Fruit fly (Drosophila melanogaster) whole organism, adult: ENCODE measurements around the gene CG33090.

Experiments used
- CG11617 ChIP-seq: fragments of 200-800 bp; sonication (Bioruptor generic); optimal IDR thresholded peaks from 2 replicates; lab custom pipeline; 2017; ENCODE audit warnings: mild to moderate bottlenecking, missing biosample characterization, missing genetic modification reagents, missing genetic modification characterization
- CG12768 ChIP-seq: fragments of 200-800 bp; sonication (Bioruptor generic); optimal IDR thresholded peaks from 2 replicates; lab custom pipeline; 2017; ENCODE audit warnings: missing biosample characterization, missing genetic modification characterization, mild to moderate bottlenecking, moderate library complexity, missing genetic modification reagents
- CG14711 ChIP-seq: fragments of 200-800 bp; sonication (Bioruptor generic); optimal IDR thresholded peaks from 2 replicates; lab custom pipeline; 2018; ENCODE audit warnings: missing biosample characterization, mild to moderate bottlenecking, missing genetic modification characterization, moderate library complexity
- CG1620 ChIP-seq: fragments of 200-800 bp; sonication (Bioruptor generic); optimal IDR thresholded peaks from 2 replicates; lab custom pipeline; 2016; ENCODE audit warnings: missing biosample characterization, missing genetic modification characterization
- CG33017 ChIP-seq: fragments of 200-800 bp; sonication (Bioruptor generic); optimal IDR thresholded peaks from 2 replicates; lab custom pipeline; 2018; ENCODE audit warnings: missing biosample characterization, mild to moderate bottlenecking, missing genetic modification characterization, moderate library complexity
- CG7045 ChIP-seq: fragments of 200-800 bp; sonication (Bioruptor generic); optimal IDR thresholded peaks from 2 replicates; lab custom pipeline; 2017; ENCODE audit warnings: missing biosample characterization, mild to moderate bottlenecking, missing genetic modification characterization
- Clk ChIP-seq: fragments of 200-800 bp; sonication (Bioruptor generic); optimal IDR thresholded peaks from 2 replicates; lab custom pipeline; 2017; ENCODE audit warnings: missing biosample characterization, missing genetic modification characterization
- Crg-1 ChIP-seq: fragments of 200-800 bp; sonication (Bioruptor generic); optimal IDR thresholded peaks from 2 replicates; lab custom pipeline; 2016; ENCODE audit warnings: missing biosample characterization, missing genetic modification characterization
- Hr96 ChIP-seq: fragments of 200-800 bp; sonication (Bioruptor generic); optimal IDR thresholded peaks from 2 replicates; lab custom pipeline; 2016; ENCODE audit warnings: missing biosample characterization, missing genetic modification characterization
- Mnt ChIP-seq: fragments of 200-800 bp; sonication (Bioruptor generic); optimal IDR thresholded peaks from 2 replicates; lab custom pipeline; 2016; ENCODE audit warnings: missing biosample characterization, mild to moderate bottlenecking, missing genetic modification characterization
- bab1 ChIP-seq: fragments of 200-800 bp; sonication (Bioruptor generic); optimal IDR thresholded peaks from 3 replicates; lab custom pipeline; 2019; ENCODE audit warnings: missing biosample characterization, mild to moderate bottlenecking, missing genetic modification characterization, moderate library complexity
- cic ChIP-seq: fragments of 200-800 bp; sonication (Bioruptor generic); optimal IDR thresholded peaks from 2 replicates; lab custom pipeline; 2017; ENCODE audit warnings: missing biosample characterization, mild to moderate bottlenecking, missing genetic modification characterization, moderate library complexity
- cnc ChIP-seq, 2 experiments: fragments of >200 bp; optimal IDR thresholded peaks; 2 replicates each; lab custom pipeline; 2017
- kay ChIP-seq: fragments of 200-800 bp; sonication (Bioruptor generic); peaks from one replicate; lab custom pipeline; 2016; ENCODE audit warnings: missing biosample characterization, missing genetic modification characterization, borderline replicate concordance
- ovo ChIP-seq: fragments of 200-800 bp; sonication (Bioruptor generic); optimal IDR thresholded peaks from 2 replicates; lab custom pipeline; 2016; ENCODE audit warnings: missing biosample characterization, missing genetic modification characterization
- pad ChIP-seq: fragments of 200-800 bp; sonication (Bioruptor generic); optimal IDR thresholded peaks from 3 replicates; lab custom pipeline; 2017; ENCODE audit warnings: missing biosample characterization, missing genetic modification characterization, mild to moderate bottlenecking, moderate library complexity, missing genetic modification reagents
- tj ChIP-seq: fragments of 200-800 bp; sonication (Bioruptor generic); optimal IDR thresholded peaks from 3 replicates; lab custom pipeline; 2017; ENCODE audit warnings: missing biosample characterization, mild to moderate bottlenecking, missing genetic modification characterization, moderate library complexity
- toe ChIP-seq: fragments of 200-800 bp; sonication (Bioruptor generic); optimal IDR thresholded peaks from 2 replicates; lab custom pipeline; 2016; ENCODE audit warnings: missing biosample characterization, missing genetic modification characterization

The CG33090 gene

dm6 chr2L:14395065-14395439 lies 61.1 kb downstream of the CG33090 start:
- TF ChIP-seq bab1 (no peak), Hr96 (GFP tag; lab: Kevin White, UChicago) (no peak), CG12768 (GFP tag; lab: Kevin White, UChicago) (no peak), cnc (optimal IDR thresholded peaks at IDR 0.05; lab: Kevin White, UChicago) (no peak), CG14711 (tag; lab: Kevin White, UChicago) (no peak), Clk (GFP tag; lab: Kevin White, UChicago) (no peak), cic (GFP tag; lab: Kevin White, UChicago) (no peak), tj (no peak), pad (GFP tag; lab: Kevin White, UChicago) (no peak), Mnt (GFP tag; lab: Kevin White, UChicago) (no peak), CG11617 (GFP tag; lab: Kevin White, UChicago) (no peak), CG7045 (GFP tag; lab: Kevin White, UChicago) (no peak), CG33017 (tag; lab: Kevin White, UChicago) (no peak), toe (GFP tag; lab: Kevin White, UChicago) (no peak), kay (GFP tag; lab: Kevin White, UChicago) (no peak), Crg-1 (GFP tag; lab: Kevin White, UChicago) (no peak), ovo (GFP tag; lab: Kevin White, UChicago) (no peak), CG1620 (GFP tag; lab: Kevin White, UChicago) (no peak)
